Fruit fly (Drosophila melanogaster) whole organism, pupa: ENCODE data around the gene Dysb.

Experiments
- CG10348 ChIP-seq: fragments of 200-800 bp; sonication (Bioruptor generic); IDR thresholded peaks from 2 replicates; pipeline ENCODE4 v1.3.6; 2022; ENCODE audit warnings: missing biosample characterization, missing genetic modification characterization
- CG12605 ChIP-seq: fragments of 200-800 bp; sonication (Bioruptor generic); IDR thresholded peaks from 2 replicates; pipeline ENCODE4 v1.3.6; 2022; ENCODE audit warnings: missing biosample characterization, missing genetic modification characterization
- CG13204 ChIP-seq: fragments of 200-800 bp; sonication (Bioruptor generic); optimal IDR thresholded peaks from 2 replicates; lab custom pipeline; 2018; ENCODE audit warnings: missing biosample characterization, mild to moderate bottlenecking, missing genetic modification characterization, moderate library complexity
- CG14655 ChIP-seq: fragments of 200-800 bp; sonication (Bioruptor generic); optimal IDR thresholded peaks from 3 replicates; lab custom pipeline; 2017; ENCODE audit warnings: mild to moderate bottlenecking, missing biosample characterization, missing genetic modification reagents, missing genetic modification characterization
- CG15710 ChIP-seq: fragments of 200-800 bp; sonication (Bioruptor generic); optimal IDR thresholded peaks from 2 replicates; lab custom pipeline; 2018; ENCODE audit warnings: missing biosample characterization, mild to moderate bottlenecking, missing genetic modification characterization, moderate library complexity
- CG17806 ChIP-seq: fragments of 200-800 bp; sonication (Bioruptor generic); optimal IDR thresholded peaks from 2 replicates; lab custom pipeline; 2018; ENCODE audit warnings: missing biosample characterization, mild to moderate bottlenecking, missing genetic modification characterization, moderate library complexity
- CG32121 ChIP-seq: fragments of 200-800 bp; sonication (Bioruptor generic); IDR thresholded peaks from 2 replicates; pipeline ENCODE4 v1.3.6; 2022; ENCODE audit warnings: missing biosample characterization, missing genetic modification characterization
- CG34367 ChIP-seq: fragments of 200-800 bp; sonication (Bioruptor generic); optimal IDR thresholded peaks from 2 replicates; lab custom pipeline; 2018; ENCODE audit warnings: missing biosample characterization, mild to moderate bottlenecking, missing genetic modification characterization
- CG4496 ChIP-seq: fragments of 200-800 bp; sonication (Bioruptor generic); IDR thresholded peaks from 3 replicates; pipeline ENCODE4 v1.3.6; 2022; ENCODE audit warnings: missing biosample characterization, missing genetic modification characterization
- CG8159 ChIP-seq: fragments of 200-800 bp; sonication (Bioruptor generic); optimal IDR thresholded peaks from 3 replicates; lab custom pipeline; 2018; ENCODE audit warnings: missing biosample characterization, mild to moderate bottlenecking, missing genetic modification characterization, moderate library complexity
- CG8301 ChIP-seq: fragments of 200-800 bp; sonication (Bioruptor generic); optimal IDR thresholded peaks from 2 replicates; lab custom pipeline; 2018; ENCODE audit warnings: missing biosample characterization, mild to moderate bottlenecking, missing genetic modification characterization
- CG9948 ChIP-seq: fragments of 200-800 bp; sonication (Bioruptor generic); optimal IDR thresholded peaks from 2 replicates; lab custom pipeline; 2018; ENCODE audit warnings: missing biosample characterization, mild to moderate bottlenecking, missing genetic modification characterization, moderate library complexity
- D1 ChIP-seq: fragments of 200-800 bp; sonication (Bioruptor generic); optimal IDR thresholded peaks from 2 replicates; lab custom pipeline; 2018; ENCODE audit warnings: missing biosample characterization, mild to moderate bottlenecking, missing genetic modification characterization, moderate library complexity
- EcR ChIP-seq: fragments of 200-800 bp; sonication (Bioruptor generic); optimal IDR thresholded peaks from 3 replicates; lab custom pipeline; 2019; ENCODE audit warnings: missing biosample characterization, missing genetic modification characterization, mild to moderate bottlenecking, moderate library complexity, missing genetic modification reagents
- Ets98B ChIP-seq: fragments of 200-800 bp; sonication (Bioruptor generic); IDR thresholded peaks from 2 replicates; pipeline ENCODE4 v1.3.6; 2022; ENCODE audit warnings: missing biosample characterization, missing genetic modification characterization
- Pif1A ChIP-seq: fragments of 200-800 bp; sonication (Bioruptor generic); optimal IDR thresholded peaks from 3 replicates; lab custom pipeline; 2016; ENCODE audit warnings: missing biosample characterization, missing genetic modification characterization
- Pif1B ChIP-seq: fragments of 200-800 bp; sonication (Bioruptor generic); optimal IDR thresholded peaks from 3 replicates; lab custom pipeline; 2016; ENCODE audit warnings: missing biosample characterization, missing genetic modification characterization
- Snoo ChIP-seq: fragments of 200-800 bp; sonication (Bioruptor generic); optimal IDR thresholded peaks from 3 replicates; lab custom pipeline; 2017; ENCODE audit warnings: missing biosample characterization, mild to moderate bottlenecking, missing genetic modification characterization, inconsistent platforms
- fd96Ca ChIP-seq: fragments of 200-800 bp; sonication (Bioruptor generic); IDR thresholded peaks from 3 replicates; pipeline ENCODE4 v1.3.6; 2022; ENCODE audit warnings: missing biosample characterization, missing genetic modification characterization
- gl ChIP-seq: fragments of 200-800 bp; sonication (Bioruptor generic); optimal IDR thresholded peaks from 2 replicates; lab custom pipeline; 2018; ENCODE audit warnings: missing biosample characterization, mild to moderate bottlenecking, missing genetic modification characterization
- rn ChIP-seq: fragments of 200-800 bp; sonication (Bioruptor generic); IDR thresholded peaks from 2 replicates; pipeline ENCODE4 v1.3.6; 2022; ENCODE audit warnings: missing biosample characterization, missing genetic modification characterization

The Dysb gene

dm6 chr3L:18867521-18867920, at the start of gene Dysb:
TSS of gene Dysb (plus strand) at chr3L:18867771.
- no peak for TF ChIP-seq EcR (GFP tag; lab: Kevin White, UChicago)
- TF ChIP-seq fd96Ca (GFP tag; lab: Robert Waterston, UW): no peak; the same call in 2 of the 3 replicates
- TF ChIP-seq rn: no peak; the same call in 1 of the 2 replicates
- TF ChIP-seq gl (tag; lab: Kevin White, UChicago): no peak
- peak; percentile 70 for TF ChIP-seq CG34367 (tag; lab: Kevin White, UChicago)
- 0 out of 2 replicates have a peak, but pooled peaks have one; percentile 26 for TF ChIP-seq CG10348 (GFP tag; lab: Robert Waterston, UW)
- peak; percentile 79 for TF ChIP-seq CG8159
- peak; percentile 81 for TF ChIP-seq Snoo
- TF ChIP-seq Pif1B: peak; percentile 82
- TF ChIP-seq D1 (tag; lab: Kevin White, UChicago): peak; percentile 46
- peak; percentile 93 for TF ChIP-seq CG4496 (GFP tag; lab: Robert Waterston, UW)
- TF ChIP-seq CG14655: no peak
- peak; percentile 96 for TF ChIP-seq Ets98B (GFP tag; lab: Robert Waterston, UW)
- TF ChIP-seq CG32121 (GFP tag; lab: Robert Waterston, UW): peak; percentile 90
- TF ChIP-seq CG17806 (tag; lab: Kevin White, UChicago): peak; percentile 83
- peak; percentile 75 for TF ChIP-seq CG15710 (tag; lab: Kevin White, UChicago)
- TF ChIP-seq Pif1A (GFP tag; lab: Kevin White, UChicago): peak; percentile 76
- peak; percentile 92 for TF ChIP-seq CG12605 (GFP tag; lab: Robert Waterston, UW)
- TF ChIP-seq CG9948 (tag; lab: Kevin White, UChicago): peak; percentile 70
- peak; percentile 80 for TF ChIP-seq CG8301
- TF ChIP-seq CG13204 (GFP tag; lab: Kevin White, UChicago): no peak

dm6 chr3L:18819262-18819886, 48.2 kb upstream of the Dysb start:
- TF ChIP-seq Ets98B (GFP tag; lab: Robert Waterston, UW) (peak; percentile 62), CG10348 (GFP tag; lab: Robert Waterston, UW) (no peak), CG14655 (peak; percentile 57), CG8301 (peak; percentile 62), CG13204 (GFP tag; lab: Kevin White, UChicago) (peak; percentile 29), CG9948 (tag; lab: Kevin White, UChicago) (no peak), CG15710 (tag; lab: Kevin White, UChicago) (peak; percentile 47), gl (tag; lab: Kevin White, UChicago) (peak; percentile 39), fd96Ca (GFP tag; lab: Robert Waterston, UW) (no peak), CG12605 (GFP tag; lab: Robert Waterston, UW) (peak; percentile 81), CG8159 (peak; percentile 38), CG32121 (GFP tag; lab: Robert Waterston, UW) (0 out of 2 replicates have a peak, but pooled peaks have one; percentile 8), CG4496 (GFP tag; lab: Robert Waterston, UW) (peak; percentile 58; the same call in 1 of the 3 replicates), CG17806 (tag; lab: Kevin White, UChicago) (peak; percentile 0), D1 (tag; lab: Kevin White, UChicago) (no peak), Pif1A (GFP tag; lab: Kevin White, UChicago) (peak; percentile 24), Snoo (peak; percentile 30), rn (no peak), Pif1B (peak; percentile 9), EcR (GFP tag; lab: Kevin White, UChicago) (no peak)

dm6 chr3L:18819887-18820637, 47.5 kb upstream of the Dysb start:
- peak; percentile 74 for TF ChIP-seq CG34367 (tag; lab: Kevin White, UChicago)
- TF ChIP-seq fd96Ca (GFP tag; lab: Robert Waterston, UW): no peak; the same call in 1 of the 3 replicates
- TF ChIP-seq CG8159: peak; percentile 67
- peak; percentile 77 for TF ChIP-seq gl (tag; lab: Kevin White, UChicago)
- TF ChIP-seq Snoo: no peak
- peak; percentile 52 for TF ChIP-seq CG17806 (tag; lab: Kevin White, UChicago)
- TF ChIP-seq CG4496 (GFP tag; lab: Robert Waterston, UW): peak; percentile 78; the same call in 2 of the 3 replicates
- peak; percentile 66 for TF ChIP-seq CG14655
- TF ChIP-seq rn: no peak
- 0 out of 2 replicates have a peak, but pooled peaks have one; percentile 49 for TF ChIP-seq Ets98B (GFP tag; lab: Robert Waterston, UW)
- peak; percentile 50 for TF ChIP-seq CG8301
- peak; percentile 50; the same call in 1 of the 2 replicates for TF ChIP-seq CG32121 (GFP tag; lab: Robert Waterston, UW)
- peak; percentile 47 for TF ChIP-seq Pif1A (GFP tag; lab: Kevin White, UChicago)
- peak; percentile 40 for TF ChIP-seq Pif1B
- no peak for TF ChIP-seq CG10348 (GFP tag; lab: Robert Waterston, UW)
- TF ChIP-seq CG12605 (GFP tag; lab: Robert Waterston, UW): peak; percentile 51
- peak; percentile 85 for TF ChIP-seq CG13204 (GFP tag; lab: Kevin White, UChicago)
- peak; percentile 68 for TF ChIP-seq CG15710 (tag; lab: Kevin White, UChicago)
- peak; percentile 55 for TF ChIP-seq EcR (GFP tag; lab: Kevin White, UChicago)
- peak; percentile 18 for TF ChIP-seq CG9948 (tag; lab: Kevin White, UChicago)
- no peak for TF ChIP-seq D1 (tag; lab: Kevin White, UChicago)
- TF ChIP-seq, all 21 proteins: peak for 16

dm6 chr3L:18820638-18821382, 46.8 kb upstream of the Dysb start, which contains the start of the genes CG14073 and HipHop:
TSS of gene CG14073 (minus strand) at chr3L:18820675.
TSS of gene HipHop (plus strand) at chr3L:18821171.
- TF ChIP-seq CG17806 (tag; lab: Kevin White, UChicago) (no peak), Pif1B (no peak), CG14655 (no peak), CG13204 (GFP tag; lab: Kevin White, UChicago) (no peak)
